Fruit fly (Drosophila melanogaster): Measurements from ENCODE around the gene CG10154.

dm6 chr3L:13437036-13437435 lies at the start of gene CG10154:
- TF ChIP-seq psq (optimal IDR thresholded peaks at IDR 0.05), result no peak
- no peak for TF ChIP-seq Sin3A (optimal IDR thresholded peaks at IDR 0.05)
- no peak for TF ChIP-seq h (optimal IDR thresholded peaks at IDR 0.05)

Data from Kc167 (cell line).